Worm (Caenorhabditis elegans) whole organism, early embryonic: ENCODE measurements around the gene C14E2.5.

Source experiments
- aly-1 ChIP-seq: sonication (generic microtip); optimal IDR thresholded peaks from 2 replicates; lab custom pipeline; 2016; ENCODE audit warnings: missing genetic modification characterization, missing compliant biosample characterization
- ama-1 ChIP-seq: fragments of 150-350 bp; optimal IDR thresholded peaks from 2 replicates; lab custom pipeline; 2014
- flt-1 ChIP-seq: fragments of 200-800 bp; sonication (Bioruptor generic); IDR thresholded peaks from 2 replicates; pipeline ENCODE4 v1.3.6; 2022; ENCODE audit warnings: missing genetic modification characterization, missing compliant biosample characterization
- hnd-1 ChIP-seq: sonication (generic microtip); optimal IDR thresholded peaks from 2 replicates; lab custom pipeline; 2016; ENCODE audit warnings: missing genetic modification characterization, missing compliant biosample characterization
- sea-1 ChIP-seq: fragments of 200-800 bp; sonication (Bioruptor generic); conservative IDR thresholded peaks from 2 replicates; pipeline ENCODE4 v1.3.6; 2022; ENCODE audit warnings: missing genetic modification characterization, missing compliant biosample characterization
- tbx-37 ChIP-seq: fragments of 200-800 bp; sonication (Bioruptor generic); conservative IDR thresholded peaks from 2 replicates; pipeline ENCODE4 v1.3.6; 2022; ENCODE audit warnings: missing genetic modification reagents, missing genetic modification characterization, missing compliant biosample characterization

DNA sequence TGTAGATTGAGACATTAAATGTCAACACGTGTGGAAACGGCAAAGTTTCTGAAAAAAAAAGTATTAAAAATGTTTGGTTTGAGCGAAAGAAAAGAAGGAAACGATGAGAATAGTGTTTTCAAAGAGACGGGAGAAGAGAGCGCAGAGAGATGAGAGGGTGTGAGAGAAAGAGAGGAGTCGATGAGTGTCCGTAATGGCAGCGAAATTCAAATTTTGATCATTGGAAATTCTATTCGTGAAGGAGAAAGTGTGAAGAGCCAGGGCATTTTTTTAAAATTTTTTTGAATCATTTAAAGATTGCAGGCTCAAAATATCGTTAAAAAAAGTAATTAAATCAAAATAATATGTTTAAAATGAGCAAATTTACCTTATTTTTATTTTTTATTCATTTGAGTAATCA is 20.4 kb upstream of the C14E2.5 start, which contains the start of gene T26C11.4:
- no peak for TF ChIP-seq flt-1 (GFP tag; lab: Robert Waterston, UW)
- TF ChIP-seq ama-1 (lab: Kevin White, UChicago), result no peak
- no peak for TF ChIP-seq hnd-1 (tag; lab: Kevin White, UChicago)
- TF ChIP-seq sea-1 (GFP tag; lab: Robert Waterston, UW), result no peak
- no peak for TF ChIP-seq aly-1 (tag; lab: Kevin White, UChicago)
- no peak for TF ChIP-seq tbx-37
